Worm (Caenorhabditis elegans) whole organism, L1 larva: ENCODE results near the gene R05G6.1.

Experiments used
- efl-1 ChIP-seq, 4 experiments: fragments of 150-350 bp; optimal IDR thresholded peaks in 3 of 4; peaks in 1 of 4; 1 replicate in 1 of 4; 2 replicates in 3 of 4; lab custom pipeline; 2014; ENCODE audit warnings: missing biosample characterization in 2 of 4, missing genetic modification characterization in 2 of 4, missing genetic modification reagents in 2 of 4
- jun-1 ChIP-seq: fragments of 150-350 bp; optimal IDR thresholded peaks from 2 replicates; lab custom pipeline; 2014; ENCODE audit warnings: missing biosample characterization, missing genetic modification reagents, missing genetic modification characterization
- snpc-4 ChIP-seq: fragments of 150-350 bp; optimal IDR thresholded peaks from 2 replicates; lab custom pipeline; 2014; ENCODE audit warnings: missing biosample characterization, missing genetic modification characterization

ce11 chrIV:7568593-7568992 lies 36.1 kb downstream of the R05G6.1 start, which contains the start of gene clec-180:
- TF ChIP-seq snpc-4 (tag; lab: Kevin White, UChicago) (no peak), efl-1 (optimal IDR thresholded peaks at IDR 0.05; lab: Kevin White, UChicago) (no peak), efl-1 (GFP tag; optimal IDR thresholded peaks at IDR 0.05 in 1 of 2; lab: Kevin White, UChicago) (no peak), jun-1 (tag; lab: Kevin White, UChicago) (no peak)
